Fruit fly (Drosophila melanogaster) whole organism, prepupa: Measurements from ENCODE around the gene Dph5.
A peak's percentile ranks its signal among the peaks of the same experiment; 100 is the strongest.

Source experiments
- Blimp-1 ChIP-seq: fragments of 200-800 bp; sonication (Bioruptor generic); optimal IDR thresholded peaks from 3 replicates; lab custom pipeline; 2017; ENCODE audit warnings: missing biosample characterization, missing genetic modification characterization, mild to moderate bottlenecking, moderate library complexity, missing genetic modification reagents
- CG10631 ChIP-seq: fragments of 200-800 bp; sonication (Bioruptor generic); optimal IDR thresholded peaks from 2 replicates; lab custom pipeline; 2016; ENCODE audit warnings: missing biosample characterization, missing genetic modification characterization
- CG10669 ChIP-seq: fragments of 200-800 bp; sonication (Bioruptor generic); optimal IDR thresholded peaks from 3 replicates; lab custom pipeline; 2018; ENCODE audit warnings: missing biosample characterization, mild to moderate bottlenecking, missing genetic modification characterization, moderate library complexity
- CG11294 ChIP-seq: fragments of 200-800 bp; sonication (Bioruptor generic); IDR thresholded peaks from 2 replicates; pipeline ENCODE4 v1.3.6; 2022; ENCODE audit warnings: missing biosample characterization, missing genetic modification characterization
- CG11762 ChIP-seq: fragments of 200-800 bp; sonication (Bioruptor generic); optimal IDR thresholded peaks from 3 replicates; lab custom pipeline; 2016; ENCODE audit warnings: missing biosample characterization, missing genetic modification characterization; ENCODE audit not compliant: insufficient read depth
- CG15336 ChIP-seq: fragments of 200-800 bp; sonication (Bioruptor generic); IDR thresholded peaks from 2 replicates; pipeline ENCODE4 v1.3.6; 2022; ENCODE audit warnings: missing biosample characterization, missing genetic modification characterization
- CG16779 ChIP-seq: fragments of 200-800 bp; sonication (Bioruptor generic); optimal IDR thresholded peaks from 3 replicates; lab custom pipeline; 2017; ENCODE audit warnings: missing biosample characterization, mild to moderate bottlenecking, missing genetic modification characterization
- CG3032 ChIP-seq: fragments of 200-800 bp; optimal IDR thresholded peaks from 2 replicates; lab custom pipeline; 2019; ENCODE audit warnings: missing biosample characterization, mild to moderate bottlenecking, missing genetic modification characterization, moderate library complexity
- CG32006 ChIP-seq: fragments of 200-800 bp; sonication (Bioruptor generic); optimal IDR thresholded peaks from 3 replicates; lab custom pipeline; 2017; ENCODE audit warnings: missing biosample characterization, mild to moderate bottlenecking, missing genetic modification characterization
- CG6163 ChIP-seq: fragments of 200-800 bp; sonication (Bioruptor generic); IDR thresholded peaks from 3 replicates; pipeline ENCODE4 v1.3.6; 2022; ENCODE audit warnings: missing biosample characterization, missing genetic modification characterization
- CG6276 ChIP-seq: fragments of 200-800 bp; sonication (Bioruptor generic); optimal IDR thresholded peaks from 2 replicates; lab custom pipeline; 2017; ENCODE audit warnings: missing biosample characterization, mild to moderate bottlenecking, missing genetic modification characterization
- CG6792 ChIP-seq: fragments of 200-800 bp; sonication (Bioruptor generic); optimal IDR thresholded peaks from 3 replicates; lab custom pipeline; 2016; ENCODE audit warnings: missing biosample characterization, missing genetic modification characterization
- CG6808 ChIP-seq: fragments of 200-800 bp; sonication (Bioruptor generic); optimal IDR thresholded peaks from 3 replicates; lab custom pipeline; 2017; ENCODE audit warnings: missing biosample characterization, missing genetic modification characterization, mild to moderate bottlenecking, moderate library complexity, missing genetic modification reagents
- CG6854 ChIP-seq: fragments of 200-800 bp; sonication (Bioruptor generic); optimal IDR thresholded peaks from 2 replicates; lab custom pipeline; 2017; ENCODE audit warnings: missing biosample characterization, mild to moderate bottlenecking, missing genetic modification characterization
- CG7368 ChIP-seq: fragments of 200-800 bp; sonication (Bioruptor generic); optimal IDR thresholded peaks from 3 replicates; lab custom pipeline; 2016; ENCODE audit warnings: missing biosample characterization, missing genetic modification characterization
- CG9139 ChIP-seq: fragments of 200-800 bp; sonication (Bioruptor generic); optimal IDR thresholded peaks from 3 replicates; lab custom pipeline; 2017; ENCODE audit warnings: missing biosample characterization, mild to moderate bottlenecking, missing genetic modification characterization
- Eip78C ChIP-seq: fragments of 200-800 bp; sonication (Bioruptor generic); peaks from one replicate; lab custom pipeline; 2016; ENCODE audit warnings: missing biosample characterization, missing genetic modification characterization
- Eip93F ChIP-seq: fragments of 200-800 bp; sonication (Bioruptor generic); optimal IDR thresholded peaks from 2 replicates; lab custom pipeline; 2016; ENCODE audit warnings: missing biosample characterization, mild to moderate bottlenecking, missing genetic modification characterization
- Ets21C ChIP-seq: fragments of 200-800 bp; sonication (Bioruptor generic); optimal IDR thresholded peaks from 3 replicates; lab custom pipeline; 2016; ENCODE audit warnings: missing biosample characterization, missing genetic modification characterization
- Ets96B ChIP-seq: fragments of 200-800 bp; optimal IDR thresholded peaks from 2 replicates; lab custom pipeline; 2019; ENCODE audit warnings: missing biosample characterization, mild to moderate bottlenecking, missing genetic modification characterization, moderate library complexity
- Gug ChIP-seq: fragments of 200-800 bp; sonication (Bioruptor generic); IDR thresholded peaks from 2 replicates; pipeline ENCODE4 v1.3.6; 2022; ENCODE audit warnings: missing biosample characterization, missing genetic modification characterization
- Hr38 ChIP-seq: sonication (Bioruptor generic); optimal IDR thresholded peaks from 2 replicates; lab custom pipeline; 2016; ENCODE audit warnings: missing biosample characterization, missing genetic modification characterization
- Hr39 ChIP-seq: fragments of 200-800 bp; sonication (Bioruptor generic); optimal IDR thresholded peaks from 2 replicates; lab custom pipeline; 2016; ENCODE audit warnings: missing biosample characterization, missing genetic modification characterization
- Hr4 ChIP-seq: fragments of 200-800 bp; sonication (Bioruptor generic); optimal IDR thresholded peaks from 3 replicates; lab custom pipeline; 2016; ENCODE audit warnings: missing biosample characterization, missing genetic modification characterization
- Lpt ChIP-seq: fragments of 200-800 bp; sonication (Bioruptor generic); optimal IDR thresholded peaks from 3 replicates; lab custom pipeline; 2016; ENCODE audit warnings: missing biosample characterization, missing genetic modification characterization
- OdsH ChIP-seq: fragments of 200-800 bp; sonication (Bioruptor generic); optimal IDR thresholded peaks from 3 replicates; lab custom pipeline; 2016; ENCODE audit warnings: missing biosample characterization, missing genetic modification characterization
- Sox102F ChIP-seq: fragments of 200-800 bp; sonication (Bioruptor generic); optimal IDR thresholded peaks from 2 replicates; lab custom pipeline; 2016; ENCODE audit warnings: missing biosample characterization, mild to moderate bottlenecking, missing genetic modification characterization
- achi ChIP-seq: fragments of 200-800 bp; sonication (Bioruptor generic); optimal IDR thresholded peaks from 3 replicates; lab custom pipeline; 2016; ENCODE audit warnings: missing biosample characterization, missing genetic modification characterization
- acj6 ChIP-seq: fragments of 200-800 bp; sonication (Bioruptor generic); optimal IDR thresholded peaks from 3 replicates; lab custom pipeline; 2016; ENCODE audit warnings: missing biosample characterization, missing genetic modification characterization
- cyc ChIP-seq: fragments of 200-800 bp; sonication (Bioruptor generic); optimal IDR thresholded peaks from 3 replicates; lab custom pipeline; 2016; ENCODE audit warnings: missing biosample characterization, missing genetic modification characterization
- eg ChIP-seq: fragments of 200-800 bp; sonication (Bioruptor generic); IDR thresholded peaks from 3 replicates; pipeline ENCODE4 v1.3.6; 2022; ENCODE audit warnings: missing biosample characterization, missing genetic modification characterization
- esn ChIP-seq: fragments of 200-800 bp; sonication (Bioruptor generic); optimal IDR thresholded peaks from 2 replicates; lab custom pipeline; 2016; ENCODE audit warnings: missing biosample characterization, mild to moderate bottlenecking, missing genetic modification characterization, moderate library complexity
- fd59A ChIP-seq: fragments of 200-800 bp; sonication (Bioruptor generic); optimal IDR thresholded peaks from 2 replicates; lab custom pipeline; 2017; ENCODE audit warnings: missing biosample characterization, mild to moderate bottlenecking, missing genetic modification characterization, missing genetic modification reagents
- fd85E ChIP-seq: fragments of 200-800 bp; sonication (Bioruptor generic); optimal IDR thresholded peaks from 3 replicates; lab custom pipeline; 2016; ENCODE audit warnings: missing biosample characterization, missing genetic modification characterization
- fkh ChIP-seq: fragments of 200-800 bp; sonication (Bioruptor generic); optimal IDR thresholded peaks from 3 replicates; lab custom pipeline; 2017; ENCODE audit warnings: missing biosample characterization, mild to moderate bottlenecking, missing genetic modification characterization, moderate library complexity
- lz ChIP-seq: fragments of 200-800 bp; sonication (Bioruptor generic); optimal IDR thresholded peaks from 3 replicates; lab custom pipeline; 2016; ENCODE audit warnings: missing biosample characterization, missing genetic modification characterization
- net ChIP-seq: fragments of 200-800 bp; sonication (Bioruptor generic); optimal IDR thresholded peaks from 3 replicates; lab custom pipeline; 2016; ENCODE audit warnings: missing biosample characterization, missing genetic modification characterization
- pdm3 ChIP-seq: fragments of 200-800 bp; sonication (Bioruptor generic); optimal IDR thresholded peaks from 3 replicates; lab custom pipeline; 2016; ENCODE audit warnings: missing biosample characterization, missing genetic modification characterization
- spab ChIP-seq: fragments of 200-800 bp; sonication (Bioruptor generic); optimal IDR thresholded peaks from 2 replicates; lab custom pipeline; 2017; ENCODE audit warnings: missing biosample characterization, mild to moderate bottlenecking, missing genetic modification characterization, missing genetic modification reagents
- ss ChIP-seq, 2 experiments: fragments of 200-800 bp; sonication (Bioruptor generic); optimal IDR thresholded peaks; 2 replicates in 1 of 2; 3 replicates in 1 of 2; lab custom pipeline; 2017 to 2018; ENCODE audit warnings: mild to moderate bottlenecking in 2 of 2, missing biosample characterization in 2 of 2, missing genetic modification characterization in 2 of 2, moderate library complexity in 1 of 2
- svp ChIP-seq: fragments of 200-800 bp; sonication (Bioruptor generic); peaks from one replicate; lab custom pipeline; 2016; ENCODE audit warnings: missing biosample characterization, missing genetic modification characterization
- vri ChIP-seq: fragments of 200-800 bp; sonication (Bioruptor generic); optimal IDR thresholded peaks from 3 replicates; lab custom pipeline; 2016; ENCODE audit warnings: missing biosample characterization, mild to moderate bottlenecking, missing genetic modification characterization

The Dph5 gene

DNA sequence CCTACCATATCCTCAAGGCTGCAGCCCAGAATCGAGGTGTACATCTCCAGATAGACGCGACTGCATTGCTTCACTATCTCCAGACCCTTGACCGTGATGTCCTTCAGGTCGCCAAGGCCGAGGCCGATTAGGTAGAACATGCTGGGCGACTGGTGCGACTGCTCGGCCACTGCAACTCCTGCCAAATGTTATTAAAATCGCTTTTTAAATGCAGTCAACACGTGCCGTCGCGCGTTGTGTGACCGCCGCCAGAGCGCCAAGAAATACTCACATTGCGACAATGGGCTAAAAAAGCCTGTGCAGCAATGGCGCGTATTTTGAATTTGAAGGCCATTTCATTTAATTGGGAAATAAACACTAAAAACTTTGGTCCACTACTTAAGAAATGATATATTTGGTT, at the start of gene Dph5:
TSS of gene Dph5 (minus strand) at position 245 of the 400 bp plus-strand sequence.
- TF ChIP-seq Hr39 (GFP tag; lab: Kevin White, UChicago) = no peak
- no peak for TF ChIP-seq Ets96B (tag; lab: Kevin White, UChicago)

DNA sequence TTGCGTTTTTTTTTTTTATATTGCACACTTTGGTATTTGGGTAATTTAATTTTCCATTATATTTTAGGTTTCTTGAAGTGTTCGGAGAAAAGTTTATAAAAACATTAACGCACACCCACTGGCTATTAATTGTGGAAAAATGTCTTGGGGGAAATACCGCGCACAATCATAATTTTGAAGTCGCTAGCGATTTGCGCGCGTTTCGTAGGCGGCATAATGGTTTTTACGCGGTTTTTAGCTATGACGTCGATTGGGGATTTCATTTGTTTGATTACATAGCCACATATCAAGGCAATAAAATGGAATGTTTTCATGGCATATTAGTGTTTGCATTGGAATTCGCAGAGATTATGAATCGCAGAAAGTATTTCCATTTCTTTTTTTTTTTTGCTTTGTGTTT, 49.2 kb upstream of the Dph5 start:
- TF ChIP-seq CG16779 = no peak
- TF ChIP-seq Ets21C = no peak
- TF ChIP-seq CG3032 (tag; lab: Kevin White, UChicago) = no peak
- TF ChIP-seq Eip78C (GFP tag; lab: Kevin White, UChicago) = no peak
- TF ChIP-seq cyc = no peak
- TF ChIP-seq Hr38 = no peak
- no peak for TF ChIP-seq Ets96B (tag; lab: Kevin White, UChicago)
- TF ChIP-seq CG11762 = no peak
- no peak for TF ChIP-seq CG6276 (GFP tag; lab: Kevin White, UChicago)
- no peak for TF ChIP-seq fd59A
- no peak for TF ChIP-seq vri (GFP tag; lab: Kevin White, UChicago)
- no peak for TF ChIP-seq lz
- TF ChIP-seq, all 60 proteins: peak for 0

DNA sequence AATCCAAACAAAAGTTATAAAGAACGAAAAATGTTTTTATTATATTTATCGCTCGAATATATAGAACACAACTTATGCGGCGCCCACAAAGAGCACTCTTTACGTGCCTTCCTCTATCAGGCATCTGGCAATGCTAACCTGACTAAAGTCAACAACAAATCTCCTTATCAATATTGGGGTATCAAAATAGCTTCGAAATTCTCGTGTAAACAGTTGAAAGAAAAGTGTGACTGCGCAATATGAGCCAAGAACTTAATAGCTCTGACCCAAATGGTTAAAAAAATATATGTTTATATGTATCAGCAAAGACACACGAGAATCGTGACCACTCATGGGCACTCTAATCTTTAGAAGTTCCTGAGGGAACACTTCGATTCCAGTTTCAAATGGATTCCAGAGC, 48.1 kb upstream of the Dph5 start:
- peak; percentile 80 for TF ChIP-seq fkh (GFP tag; lab: Kevin White, UChicago)
- TF ChIP-seq pdm3 (GFP tag; lab: Kevin White, UChicago) = no peak
- no peak for TF ChIP-seq CG32006 (GFP tag; lab: Kevin White, UChicago)
- no peak for TF ChIP-seq CG10631 (GFP tag; lab: Kevin White, UChicago)
- TF ChIP-seq svp (GFP tag; lab: Kevin White, UChicago) = peak; percentile 59
- no peak for TF ChIP-seq CG6792 (GFP tag; lab: Kevin White, UChicago)
- TF ChIP-seq CG9139 (GFP tag; lab: Kevin White, UChicago) = no peak
- TF ChIP-seq esn (GFP tag; lab: Kevin White, UChicago) = no peak
- no peak for TF ChIP-seq fd59A
- no peak for TF ChIP-seq Ets21C
- no peak for TF ChIP-seq CG11762
- no peak for TF ChIP-seq Blimp-1 (GFP tag; lab: Kevin White, UChicago)
- TF ChIP-seq vri (GFP tag; lab: Kevin White, UChicago) = peak; percentile 14
- TF ChIP-seq Hr38 = no peak
- no peak for TF ChIP-seq fd85E (GFP tag; lab: Kevin White, UChicago)
- TF ChIP-seq Gug (GFP tag; lab: Robert Waterston, UW) = no peak
- TF ChIP-seq net (GFP tag; lab: Kevin White, UChicago) = no peak
- TF ChIP-seq OdsH (GFP tag; lab: Kevin White, UChicago) = no peak
- TF ChIP-seq Hr4 = no peak
- TF ChIP-seq CG6808 (GFP tag; lab: Kevin White, UChicago) = no peak
- no peak for TF ChIP-seq eg (GFP tag; lab: Robert Waterston, UW)
- TF ChIP-seq Lpt = no peak

DNA sequence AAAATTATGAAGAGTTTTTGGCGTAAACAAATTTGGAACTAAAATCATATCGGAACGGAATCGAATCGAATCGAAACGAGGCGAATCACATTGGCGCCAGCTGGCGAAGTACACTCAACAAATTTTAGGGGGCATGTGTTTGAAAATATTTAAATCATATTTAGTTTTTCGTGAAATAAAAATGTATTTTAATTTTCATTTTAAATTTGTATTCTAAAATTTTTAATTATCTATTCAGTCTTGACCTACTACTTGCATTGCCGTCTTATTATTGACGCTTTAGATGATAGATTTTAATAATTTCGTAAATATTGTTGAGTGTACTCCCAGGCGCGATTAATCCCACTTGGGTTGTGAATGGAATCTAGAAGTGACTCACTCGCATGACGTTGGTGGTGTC, 46.1 kb upstream of the Dph5 start:
- no peak for TF ChIP-seq ss (GFP tag; optimal IDR thresholded peaks at IDR 0.05; lab: Kevin White, UChicago)
- TF ChIP-seq CG32006 (GFP tag; lab: Kevin White, UChicago) = no peak
- TF ChIP-seq svp (GFP tag; lab: Kevin White, UChicago) = peak; percentile 58
- TF ChIP-seq CG11294 (GFP tag; lab: Robert Waterston, UW) = no peak
- TF ChIP-seq Hr38 = no peak
- TF ChIP-seq Ets96B (tag; lab: Kevin White, UChicago) = no peak
- TF ChIP-seq spab (GFP tag; lab: Kevin White, UChicago) = no peak
- TF ChIP-seq esn (GFP tag; lab: Kevin White, UChicago) = peak; percentile 14

DNA sequence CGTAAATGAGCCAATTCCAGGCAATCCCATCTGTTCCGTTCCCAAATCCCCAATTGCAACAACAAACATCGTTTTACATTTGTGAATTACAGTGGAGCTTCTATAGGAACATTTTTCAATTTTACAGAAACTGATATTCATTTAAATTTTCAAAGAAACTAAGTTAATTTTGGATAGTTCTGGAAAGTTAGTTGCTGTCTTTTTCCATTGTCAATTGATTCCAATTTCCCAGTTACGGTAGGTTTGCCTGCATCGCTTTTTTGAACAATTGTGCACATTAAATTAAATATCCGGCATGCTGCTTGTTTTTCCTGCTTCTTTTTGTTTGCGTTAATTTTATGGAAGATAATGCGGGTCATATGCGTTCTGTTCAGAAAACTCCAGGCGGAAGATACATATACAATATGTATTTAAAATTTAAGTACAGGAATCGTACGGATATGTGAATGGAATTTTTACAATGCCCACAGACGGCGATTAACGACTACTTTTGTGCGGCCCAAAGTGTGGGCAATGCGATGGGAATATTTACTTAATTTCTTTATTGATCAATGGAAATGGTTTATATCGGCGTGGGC, 45.0 kb upstream of the Dph5 start:
- TF ChIP-seq achi (GFP tag; lab: Kevin White, UChicago) (peak; percentile 65), CG10669 (GFP tag; lab: Kevin White, UChicago) (no peak), spab (GFP tag; lab: Kevin White, UChicago) (no peak), Blimp-1 (GFP tag; lab: Kevin White, UChicago) (peak; percentile 17), CG11294 (GFP tag; lab: Robert Waterston, UW) (no peak), CG6276 (GFP tag; lab: Kevin White, UChicago) (no peak), Ets96B (tag; lab: Kevin White, UChicago) (no peak), CG6792 (GFP tag; lab: Kevin White, UChicago) (peak; percentile 72), CG6854 (GFP tag; lab: Kevin White, UChicago) (no peak), fkh (GFP tag; lab: Kevin White, UChicago) (no peak), vri (GFP tag; lab: Kevin White, UChicago) (peak; percentile 56), CG6163 (GFP tag; lab: Robert Waterston, UW) (peak; percentile 51; the same call in 1 of the 3 replicates), acj6 (GFP tag; lab: Kevin White, UChicago) (peak; percentile 79), CG32006 (GFP tag; lab: Kevin White, UChicago) (peak; percentile 29), CG7368 (no peak), Eip93F (GFP tag; lab: Kevin White, UChicago) (no peak), CG15336 (GFP tag; lab: Robert Waterston, UW) (peak; percentile 27; the same call in 1 of the 2 replicates), ss (GFP tag; optimal IDR thresholded peaks at IDR 0.05; lab: Kevin White, UChicago) (no peak), Sox102F (peak; percentile 89)
